Worm (Caenorhabditis elegans) whole organism, L2 larva: ENCODE measurements around the gene F14B8.4.

ENCODE experiments used
- mdl-1 ChIP-seq, 2 experiments: fragments of 150-350 bp in 1 of 2; sonication (generic microtip) in 1 of 2; optimal IDR thresholded peaks; 2 replicates each; lab custom pipeline; 2017; ENCODE audit warnings: missing biosample characterization in 2 of 2, missing genetic modification characterization in 2 of 2
- nhr-6 ChIP-seq: fragments of 150-350 bp; optimal IDR thresholded peaks from 2 replicates; lab custom pipeline; 2014; ENCODE audit warnings: missing biosample characterization, missing genetic modification characterization

- TF ChIP-seq nhr-6 (tag; lab: Kevin White, UChicago), result no peak
- TF ChIP-seq mdl-1 (tag; optimal IDR thresholded peaks at IDR 0.05; lab: Kevin White, UChicago), result no peak
Measured at ce11 chrX:6853318-6853717, 46.4 kb downstream of the F14B8.4 start, which contains the start of gene rig-3.
